Fruit fly (Drosophila melanogaster) whole organism, embryonic: ENCODE data around the gene CG8292.

ENCODE experiments used
- Asciz ChIP-seq: fragments of 200-800 bp; sonication (Bioruptor generic); optimal IDR thresholded peaks from 2 replicates; lab custom pipeline; 2017; ENCODE audit warnings: missing biosample characterization, mild to moderate bottlenecking, missing genetic modification characterization, missing genetic modification reagents
- BtbVII ChIP-seq: fragments of 200-800 bp; sonication (Bioruptor generic); optimal IDR thresholded peaks from 3 replicates; lab custom pipeline; 2017; ENCODE audit warnings: missing biosample characterization, mild to moderate bottlenecking, missing genetic modification characterization
- CG10979 ChIP-seq: fragments of 200-800 bp; sonication (Bioruptor generic); optimal IDR thresholded peaks from 2 replicates; lab custom pipeline; 2018; ENCODE audit warnings: missing biosample characterization, mild to moderate bottlenecking, missing genetic modification characterization, moderate library complexity
- CG11085 ChIP-seq: fragments of 200-800 bp; sonication (Bioruptor generic); IDR thresholded peaks from 2 replicates; pipeline ENCODE4 v1.3.6; 2022; ENCODE audit warnings: missing biosample characterization, missing genetic modification characterization
- CG11695 ChIP-seq: fragments of 200-800 bp; sonication (Bioruptor generic); IDR thresholded peaks from 3 replicates; pipeline ENCODE4 v1.3.6; 2022; ENCODE audit warnings: missing biosample characterization, missing genetic modification characterization
- CG12744 ChIP-seq: fragments of 200-800 bp; sonication (Bioruptor generic); optimal IDR thresholded peaks from 2 replicates; lab custom pipeline; 2016; ENCODE audit warnings: missing biosample characterization, missing genetic modification characterization
- CG12769 ChIP-seq: fragments of 200-800 bp; sonication (Bioruptor generic); optimal IDR thresholded peaks from 2 replicates; lab custom pipeline; 2019; ENCODE audit warnings: missing biosample characterization, mild to moderate bottlenecking, missing genetic modification characterization, moderate library complexity
- CG13894 ChIP-seq: fragments of 200-800 bp; sonication (Bioruptor generic); optimal IDR thresholded peaks from 3 replicates; lab custom pipeline; 2018; ENCODE audit warnings: missing biosample characterization, mild to moderate bottlenecking, missing genetic modification characterization, moderate library complexity
- CG18262 ChIP-seq: fragments of 200-800 bp; optimal IDR thresholded peaks from 3 replicates; lab custom pipeline; 2019; ENCODE audit warnings: missing biosample characterization, mild to moderate bottlenecking, missing genetic modification characterization, moderate library complexity
- CG2875 ChIP-seq: fragments of 200-800 bp; sonication (Bioruptor generic); optimal IDR thresholded peaks from 2 replicates; lab custom pipeline; 2017; ENCODE audit warnings: missing biosample characterization, mild to moderate bottlenecking, missing genetic modification characterization, missing genetic modification reagents
- CG32532 ChIP-seq: fragments of 200-800 bp; sonication (Bioruptor generic); IDR thresholded peaks from 2 replicates; pipeline ENCODE4 v1.3.6; 2022; ENCODE audit warnings: missing biosample characterization, missing genetic modification characterization
- CG3847 ChIP-seq: fragments of 200-800 bp; sonication (Bioruptor generic); IDR thresholded peaks from 2 replicates; pipeline ENCODE4 v1.3.6; 2022; ENCODE audit warnings: missing biosample characterization, missing genetic modification characterization
- CG5245 ChIP-seq: fragments of 200-800 bp; sonication (Bioruptor generic); optimal IDR thresholded peaks from 3 replicates; lab custom pipeline; 2016; ENCODE audit warnings: missing biosample characterization, missing genetic modification characterization
- CG5953 ChIP-seq: fragments of 200-800 bp; sonication (Bioruptor generic); IDR thresholded peaks from 2 replicates; pipeline ENCODE4 v1.3.6; 2022; ENCODE audit warnings: missing biosample characterization, missing genetic modification characterization
- CG6272 ChIP-seq: fragments of 200-800 bp; sonication (Bioruptor generic); IDR thresholded peaks from 2 replicates; pipeline ENCODE4 v1.3.6; 2022; ENCODE audit warnings: missing biosample characterization, missing genetic modification characterization
- CG6654 ChIP-seq: fragments of 200-800 bp; sonication (Bioruptor generic); optimal IDR thresholded peaks from 2 replicates; lab custom pipeline; 2017; ENCODE audit warnings: missing biosample characterization, mild to moderate bottlenecking, missing genetic modification characterization
- CG7839 ChIP-seq: fragments of 200-800 bp; sonication (Bioruptor generic); optimal IDR thresholded peaks from 3 replicates; lab custom pipeline; 2018; ENCODE audit warnings: missing biosample characterization, mild to moderate bottlenecking, missing genetic modification characterization, moderate library complexity
- CkIIα-i1 ChIP-seq: fragments of 200-800 bp; sonication (Bioruptor generic); IDR thresholded peaks from 2 replicates; pipeline ENCODE4 v1.3.6; 2022; ENCODE audit warnings: missing biosample characterization, missing genetic modification characterization
- Dll ChIP-seq: fragments of 200-800 bp; sonication (Bioruptor generic); IDR thresholded peaks from 4 replicates; pipeline ENCODE4 v1.3.6; 2022; ENCODE audit warnings: missing biosample characterization, missing genetic modification characterization; ENCODE audit not compliant: partially characterized antibody
- HLH4C ChIP-seq: fragments of 200-800 bp; sonication (Bioruptor generic); IDR thresholded peaks from 3 replicates; pipeline ENCODE4 v1.3.6; 2022; ENCODE audit warnings: missing biosample characterization, missing genetic modification characterization; ENCODE audit not compliant: partially characterized antibody
- Lim3 ChIP-seq: fragments of 200-800 bp; sonication (Bioruptor generic); IDR thresholded peaks from 2 replicates; pipeline ENCODE4 v1.3.6; 2022; ENCODE audit warnings: missing biosample characterization, missing genetic modification characterization
- Lpt ChIP-seq: fragments of >200 bp; optimal IDR thresholded peaks from 2 replicates; lab custom pipeline; 2018; ENCODE audit warnings: missing biosample characterization, missing genetic modification characterization
- Mad ChIP-seq: fragments of 200-800 bp; sonication (Bioruptor generic); optimal IDR thresholded peaks from 2 replicates; lab custom pipeline; 2016; ENCODE audit warnings: missing biosample characterization, missing genetic modification characterization
- Nf-YB ChIP-seq: fragments of 200-800 bp; sonication (Bioruptor generic); optimal IDR thresholded peaks from 3 replicates; lab custom pipeline; 2019; ENCODE audit warnings: missing biosample characterization, mild to moderate bottlenecking, missing genetic modification characterization, moderate library complexity
- Oaz ChIP-seq: fragments of 200-800 bp; sonication (Bioruptor generic); IDR thresholded peaks from 2 replicates; pipeline ENCODE4 v1.3.6; 2022; ENCODE audit warnings: missing biosample characterization, missing genetic modification characterization
- Rfx ChIP-seq: fragments of 200-800 bp; sonication (Bioruptor generic); IDR thresholded peaks from 2 replicates; pipeline ENCODE4 v1.3.6; 2022; ENCODE audit warnings: missing biosample characterization, missing genetic modification characterization
- Scr ChIP-seq: fragments of 200-800 bp; sonication (Bioruptor generic); IDR thresholded peaks from 2 replicates; pipeline ENCODE4 v1.3.6; 2022; ENCODE audit warnings: missing biosample characterization, missing genetic modification characterization; ENCODE audit not compliant: partially characterized antibody
- abd-A ChIP-seq: fragments of 200-800 bp; sonication (Bioruptor generic); optimal IDR thresholded peaks from 3 replicates; lab custom pipeline; 2019; ENCODE audit warnings: missing biosample characterization, mild to moderate bottlenecking, missing genetic modification characterization, moderate library complexity
- ase ChIP-seq: fragments of 200-800 bp; sonication (Bioruptor generic); IDR thresholded peaks from 3 replicates; pipeline ENCODE4 v1.3.6; 2022; ENCODE audit warnings: missing biosample characterization, missing genetic modification characterization
- bbx ChIP-seq: fragments of 200-800 bp; sonication (Bioruptor generic); IDR thresholded peaks from 2 replicates; pipeline ENCODE4 v1.3.6; 2022; ENCODE audit warnings: missing biosample characterization, missing genetic modification characterization; ENCODE audit not compliant: partially characterized antibody
- bsh ChIP-seq, 2 experiments: fragments of 200-800 bp; sonication (Bioruptor generic); optimal IDR thresholded peaks; 2 replicates each; lab custom pipeline; 2017 to 2018; ENCODE audit warnings: mild to moderate bottlenecking in 2 of 2, missing biosample characterization in 2 of 2, missing genetic modification characterization in 2 of 2, moderate library complexity in 1 of 2
- btn ChIP-seq: fragments of 200-800 bp; sonication (Bioruptor generic); optimal IDR thresholded peaks from 2 replicates; lab custom pipeline; 2016; ENCODE audit warnings: missing biosample characterization, missing genetic modification characterization
- chif ChIP-seq, 2 experiments: fragments of 200-800 bp; sonication (Bioruptor generic); optimal IDR thresholded peaks; 3 replicates each; lab custom pipeline; 2016; ENCODE audit warnings: missing biosample characterization in 2 of 2, missing genetic modification characterization in 2 of 2
- crol ChIP-seq: fragments of 200-800 bp; sonication (Bioruptor generic); IDR thresholded peaks from 2 replicates; pipeline ENCODE4 v1.3.6; 2022; ENCODE audit warnings: missing biosample characterization, missing genetic modification characterization
- cwo ChIP-seq: fragments of 200-800 bp; sonication (Bioruptor generic); optimal IDR thresholded peaks from 3 replicates; lab custom pipeline; 2017; ENCODE audit warnings: missing biosample characterization, missing genetic modification characterization, mild to moderate bottlenecking, moderate library complexity, missing genetic modification reagents
- esg ChIP-seq: fragments of 200-800 bp; sonication (Bioruptor generic); conservative IDR thresholded peaks from 2 replicates; pipeline ENCODE4 v1.3.6; 2022; ENCODE audit warnings: missing biosample characterization, missing genetic modification characterization
- fd102C ChIP-seq: fragments of 200-800 bp; sonication (Bioruptor generic); optimal IDR thresholded peaks from 2 replicates; lab custom pipeline; 2018; ENCODE audit warnings: missing biosample characterization, mild to moderate bottlenecking, missing genetic modification characterization, moderate library complexity
- gro ChIP-seq: fragments of 200-800 bp; sonication (Bioruptor generic); optimal IDR thresholded peaks from 2 replicates; lab custom pipeline; 2016; ENCODE audit warnings: missing biosample characterization, missing genetic modification characterization
- hb ChIP-seq: fragments of 200-800 bp; sonication (Bioruptor generic); IDR thresholded peaks from 3 replicates; pipeline ENCODE4 v1.3.6; 2022; ENCODE audit warnings: missing biosample characterization, missing genetic modification characterization; ENCODE audit not compliant: partially characterized antibody
- klu ChIP-seq: fragments of 200-800 bp; sonication (Bioruptor generic); IDR thresholded peaks from 2 replicates; pipeline ENCODE4 v1.3.6; 2022; ENCODE audit warnings: missing biosample characterization, missing genetic modification characterization
- lola ChIP-seq, 3 experiments: fragments of >200 bp in 2 of 3; fragments of 200-800 bp in 1 of 3; sonication (Bioruptor generic) in 1 of 3; optimal IDR thresholded peaks; 2 replicates each; lab custom pipeline; 2017 to 2019; ENCODE audit warnings: missing biosample characterization in 3 of 3, missing genetic modification characterization in 3 of 3, mild to moderate bottlenecking in 1 of 3, moderate library complexity in 1 of 3
- lov ChIP-seq, 2 experiments: fragments of 200-800 bp in 1 of 2; fragments of >200 bp in 1 of 2; sonication (Bioruptor generic) in 1 of 2; IDR thresholded peaks in 1 of 2; optimal IDR thresholded peaks in 1 of 2; 2 replicates in 1 of 2; 3 replicates in 1 of 2; pipeline versions ENCODE4 v1.3.6 to Lab custom; 2017 to 2022; ENCODE audit warnings: missing biosample characterization in 1 of 2, missing genetic modification characterization in 1 of 2
- mirr ChIP-seq: fragments of 200-800 bp; sonication (Bioruptor generic); optimal IDR thresholded peaks from 3 replicates; lab custom pipeline; 2018; ENCODE audit warnings: missing biosample characterization, mild to moderate bottlenecking, missing genetic modification characterization
- ranshi ChIP-seq: fragments of 200-800 bp; sonication (Bioruptor generic); IDR thresholded peaks from 2 replicates; pipeline ENCODE4 v1.3.6; 2022; ENCODE audit warnings: missing biosample characterization, missing genetic modification characterization
- rib ChIP-seq: fragments of 200-800 bp; sonication (Bioruptor generic); IDR thresholded peaks from 2 replicates; pipeline ENCODE4 v1.3.6; 2022; ENCODE audit warnings: missing biosample characterization, missing genetic modification characterization
- scrt ChIP-seq: fragments of 200-800 bp; sonication (Bioruptor generic); optimal IDR thresholded peaks from 2 replicates; lab custom pipeline; 2018; ENCODE audit warnings: missing biosample characterization, mild to moderate bottlenecking, missing genetic modification characterization, moderate library complexity
- seq ChIP-seq: fragments of 200-800 bp; sonication (Bioruptor generic); IDR thresholded peaks from 2 replicates; pipeline ENCODE4 v1.3.6; 2022; ENCODE audit warnings: missing biosample characterization, missing genetic modification characterization
- slou ChIP-seq: fragments of 200-800 bp; sonication (Bioruptor generic); optimal IDR thresholded peaks from 3 replicates; lab custom pipeline; 2016; ENCODE audit warnings: missing biosample characterization, missing genetic modification characterization
- tap ChIP-seq: fragments of 200-800 bp; optimal IDR thresholded peaks from 3 replicates; lab custom pipeline; 2019; ENCODE audit warnings: missing biosample characterization, mild to moderate bottlenecking, missing genetic modification characterization, moderate library complexity

Gene CG8292

dm6 chr2L:8170600-8171182 lies 47.1 kb downstream of the CG8292 start:
- TF ChIP-seq lov (optimal IDR thresholded peaks at IDR 0.05; lab: Kevin White, UChicago), result no peak
- no peak for TF ChIP-seq lov (GFP tag; IDR thresholded peaks at IDR 0.05; lab: Robert Waterston, UW)
- no peak for TF ChIP-seq CG10979 (tag; lab: Kevin White, UChicago)
- no peak for TF ChIP-seq BtbVII
- TF ChIP-seq chif (GFP tag; optimal IDR thresholded peaks at IDR 0.05; lab: Kevin White, UChicago), result no peak
- TF ChIP-seq hb (GFP tag; lab: Robert Waterston, UW), result no peak
- no peak for TF ChIP-seq CG6272 (GFP tag; lab: Robert Waterston, UW)
- TF ChIP-seq mirr (GFP tag; lab: Kevin White, UChicago), result peak; percentile 30
- TF ChIP-seq CG12744 (GFP tag; lab: Kevin White, UChicago), result no peak
- TF ChIP-seq Lim3 (GFP tag; lab: Robert Waterston, UW), result no peak
- no peak for TF ChIP-seq CG7839 (tag; lab: Kevin White, UChicago)
- TF ChIP-seq Dll (GFP tag; lab: Robert Waterston, UW), result no peak
- no peak for TF ChIP-seq CG2875 (GFP tag; lab: Kevin White, UChicago)
- TF ChIP-seq CG12769, result peak; percentile 37
- TF ChIP-seq cwo, result peak; percentile 49
- TF ChIP-seq CG13894 (tag; lab: Kevin White, UChicago), result peak; percentile 93
- no peak for TF ChIP-seq esg (GFP tag; lab: Robert Waterston, UW)
- peak; percentile 43; the same call in 1 of the 2 replicates for TF ChIP-seq CG32532
- TF ChIP-seq abd-A, result peak; percentile 22
- no peak for TF ChIP-seq bbx (GFP tag; lab: Robert Waterston, UW)
- no peak for TF ChIP-seq klu (GFP tag; lab: Robert Waterston, UW)
- TF ChIP-seq ranshi (GFP tag; lab: Robert Waterston, UW), result no peak
- TF ChIP-seq Scr, result no peak
- 0 out of 2 replicates have a peak, but pooled peaks have one; percentile 35 for TF ChIP-seq rib
- TF ChIP-seq ase (GFP tag; lab: Robert Waterston, UW), result no peak
- no peak for TF ChIP-seq Oaz
- TF ChIP-seq CG3847 (GFP tag; lab: Robert Waterston, UW), result no peak
- no peak for TF ChIP-seq bsh (GFP tag; optimal IDR thresholded peaks at IDR 0.05; lab: Kevin White, UChicago)
- no peak for TF ChIP-seq btn
- TF ChIP-seq seq (GFP tag; lab: Robert Waterston, UW), result no peak
- peak; percentile 83 for TF ChIP-seq crol (GFP tag; lab: Robert Waterston, UW)
- peak; percentile 22 for TF ChIP-seq scrt (GFP tag; lab: Kevin White, UChicago)
- TF ChIP-seq gro (GFP tag; lab: Kevin White, UChicago), result no peak
- TF ChIP-seq CG5245 (GFP tag; lab: Kevin White, UChicago), result no peak
- no peak for TF ChIP-seq CG11085
- no peak for TF ChIP-seq Asciz (GFP tag; lab: Kevin White, UChicago)
- no peak for TF ChIP-seq lola (GFP tag; optimal IDR thresholded peaks at IDR 0.05; lab: Kevin White, UChicago)
- no peak for TF ChIP-seq fd102C (GFP tag; lab: Kevin White, UChicago)
- TF ChIP-seq Nf-YB, result no peak
- TF ChIP-seq CG5953 (GFP tag; lab: Robert Waterston, UW), result no peak
- TF ChIP-seq CG11695 (GFP tag; lab: Robert Waterston, UW), result no peak
- TF ChIP-seq slou (GFP tag; lab: Kevin White, UChicago), result no peak
- TF ChIP-seq Lpt (GFP tag; lab: Kevin White, UChicago), result no peak
- no peak for TF ChIP-seq HLH4C (GFP tag; lab: Robert Waterston, UW)
- TF ChIP-seq CG18262 (tag; lab: Kevin White, UChicago), result no peak
- TF ChIP-seq CG6654 (GFP tag; lab: Kevin White, UChicago), result no peak
- TF ChIP-seq Rfx (GFP tag; lab: Robert Waterston, UW), result peak; percentile 19; the same call in 1 of the 2 replicates
- TF ChIP-seq CkIIα-i1 (GFP tag; lab: Robert Waterston, UW), result no peak
- TF ChIP-seq tap (tag; lab: Kevin White, UChicago), result no peak
- no peak for TF ChIP-seq Mad (GFP tag; lab: Kevin White, UChicago)
